Fruit fly (Drosophila melanogaster) whole organism, embryonic: ENCODE data around the gene CG1542.

Experiments used
- Abd-B ChIP-seq: fragments of 200-800 bp; sonication (Bioruptor generic); optimal IDR thresholded peaks from 2 replicates; lab custom pipeline; 2018; ENCODE audit warnings: missing biosample characterization, mild to moderate bottlenecking, missing genetic modification characterization, moderate library complexity
- BtbVII ChIP-seq: fragments of 200-800 bp; sonication (Bioruptor generic); optimal IDR thresholded peaks from 3 replicates; lab custom pipeline; 2017; ENCODE audit warnings: missing biosample characterization, mild to moderate bottlenecking, missing genetic modification characterization
- C15 ChIP-seq: fragments of 200-800 bp; sonication (Bioruptor generic); IDR thresholded peaks from 3 replicates; pipeline ENCODE4 v1.3.6; 2022; ENCODE audit warnings: missing biosample characterization, missing genetic modification characterization
- CG10543 ChIP-seq: fragments of 200-800 bp; sonication (Bioruptor generic); optimal IDR thresholded peaks from 3 replicates; lab custom pipeline; 2017; ENCODE audit warnings: missing biosample characterization, mild to moderate bottlenecking, missing genetic modification characterization, moderate library complexity
- CG10654 ChIP-seq: fragments of 200-800 bp; sonication (Bioruptor generic); optimal IDR thresholded peaks from 2 replicates; lab custom pipeline; 2016; ENCODE audit warnings: missing biosample characterization, missing genetic modification characterization
- CG12744 ChIP-seq: fragments of 200-800 bp; sonication (Bioruptor generic); optimal IDR thresholded peaks from 2 replicates; lab custom pipeline; 2016; ENCODE audit warnings: missing biosample characterization, missing genetic modification characterization
- CG14050 ChIP-seq: fragments of 200-800 bp; sonication (Bioruptor generic); IDR thresholded peaks from 3 replicates; pipeline ENCODE4 v1.3.6; 2022; ENCODE audit warnings: missing biosample characterization, missing genetic modification characterization
- CG15011 ChIP-seq: fragments of 200-800 bp; sonication (Bioruptor generic); optimal IDR thresholded peaks from 3 replicates; lab custom pipeline; 2018; ENCODE audit warnings: missing biosample characterization, mild to moderate bottlenecking, missing genetic modification characterization
- CG1529 ChIP-seq: fragments of 200-800 bp; sonication (Bioruptor generic); optimal IDR thresholded peaks from 3 replicates; lab custom pipeline; 2018; ENCODE audit warnings: missing biosample characterization, missing genetic modification characterization
- CG1647 ChIP-seq: fragments of 200-800 bp; sonication (Bioruptor generic); optimal IDR thresholded peaks from 3 replicates; lab custom pipeline; 2016; ENCODE audit warnings: missing biosample characterization, missing genetic modification characterization
- CG16813 ChIP-seq: fragments of 200-800 bp; sonication (Bioruptor generic); IDR thresholded peaks from 3 replicates; pipeline ENCODE4 v1.3.6; 2022; ENCODE audit warnings: missing biosample characterization, missing genetic modification characterization; ENCODE audit not compliant: partially characterized antibody
- CG16815 ChIP-seq: fragments of 200-800 bp; sonication (Bioruptor generic); optimal IDR thresholded peaks from 3 replicates; lab custom pipeline; 2017; ENCODE audit warnings: missing biosample characterization, mild to moderate bottlenecking, missing genetic modification characterization
- CG17328 ChIP-seq: fragments of 200-800 bp; sonication (Bioruptor generic); IDR thresholded peaks from 2 replicates; pipeline ENCODE4 v1.3.6; 2022; ENCODE audit warnings: missing biosample characterization, missing genetic modification characterization
- CG17568 ChIP-seq: fragments of 200-800 bp; sonication (Bioruptor generic); optimal IDR thresholded peaks from 2 replicates; lab custom pipeline; 2018; ENCODE audit warnings: missing biosample characterization, mild to moderate bottlenecking, missing genetic modification characterization, moderate library complexity
- CG30403 ChIP-seq: fragments of 200-800 bp; sonication (Bioruptor generic); optimal IDR thresholded peaks from 3 replicates; lab custom pipeline; 2016; ENCODE audit warnings: missing biosample characterization, missing genetic modification characterization
- CG33557 ChIP-seq: fragments of 200-800 bp; sonication (Bioruptor generic); optimal IDR thresholded peaks from 2 replicates; lab custom pipeline; 2019; ENCODE audit warnings: missing biosample characterization, mild to moderate bottlenecking, missing genetic modification characterization, moderate library complexity
- CG6272 ChIP-seq: fragments of 200-800 bp; sonication (Bioruptor generic); IDR thresholded peaks from 2 replicates; pipeline ENCODE4 v1.3.6; 2022; ENCODE audit warnings: missing biosample characterization, missing genetic modification characterization
- CG6654 ChIP-seq: fragments of 200-800 bp; sonication (Bioruptor generic); optimal IDR thresholded peaks from 2 replicates; lab custom pipeline; 2017; ENCODE audit warnings: missing biosample characterization, mild to moderate bottlenecking, missing genetic modification characterization
- CG8281 ChIP-seq: fragments of 200-800 bp; sonication (Bioruptor generic); optimal IDR thresholded peaks from 2 replicates; lab custom pipeline; 2018; ENCODE audit warnings: missing biosample characterization, mild to moderate bottlenecking, missing genetic modification characterization, moderate library complexity
- CG8388 ChIP-seq: fragments of 200-800 bp; sonication (Bioruptor generic); optimal IDR thresholded peaks from 2 replicates; lab custom pipeline; 2019; ENCODE audit warnings: missing biosample characterization, mild to moderate bottlenecking, missing genetic modification characterization, moderate library complexity
- CG9609 ChIP-seq: fragments of 200-800 bp; sonication (Bioruptor generic); optimal IDR thresholded peaks from 3 replicates; lab custom pipeline; 2016; ENCODE audit warnings: missing biosample characterization, missing genetic modification characterization
- E2f1 ChIP-seq: fragments of 200-800 bp; sonication (Bioruptor generic); IDR thresholded peaks from 2 replicates; pipeline ENCODE4 v1.3.6; 2022; ENCODE audit warnings: missing biosample characterization, missing genetic modification characterization
- H15 ChIP-seq: fragments of 200-800 bp; sonication (Bioruptor generic); IDR thresholded peaks from 3 replicates; pipeline ENCODE4 v1.3.6; 2022; ENCODE audit warnings: missing biosample characterization, missing genetic modification characterization
- Kr ChIP-seq: fragments of 200-800 bp; sonication (Bioruptor generic); optimal IDR thresholded peaks from 2 replicates; lab custom pipeline; 2017; ENCODE audit warnings: missing biosample characterization, mild to moderate bottlenecking, missing genetic modification characterization
- NC2α ChIP-seq: fragments of 200-800 bp; sonication (Bioruptor generic); optimal IDR thresholded peaks from 2 replicates; lab custom pipeline; 2016; ENCODE audit warnings: missing biosample characterization, missing genetic modification characterization
- Nf-YB ChIP-seq: fragments of 200-800 bp; sonication (Bioruptor generic); optimal IDR thresholded peaks from 3 replicates; lab custom pipeline; 2019; ENCODE audit warnings: missing biosample characterization, mild to moderate bottlenecking, missing genetic modification characterization, moderate library complexity
- NfI ChIP-seq: fragments of 200-800 bp; sonication (Bioruptor generic); optimal IDR thresholded peaks from 3 replicates; lab custom pipeline; 2018; ENCODE audit warnings: missing biosample characterization, mild to moderate bottlenecking, missing genetic modification characterization, moderate library complexity
- Rx ChIP-seq: fragments of 200-800 bp; sonication (Bioruptor generic); IDR thresholded peaks from 2 replicates; pipeline ENCODE4 v1.3.6; 2022; ENCODE audit warnings: missing biosample characterization, missing genetic modification characterization
- Sox100B ChIP-seq: fragments of 200-800 bp; sonication (Bioruptor generic); optimal IDR thresholded peaks from 3 replicates; lab custom pipeline; 2018; ENCODE audit warnings: missing biosample characterization, mild to moderate bottlenecking, missing genetic modification characterization
- bab2 ChIP-seq: fragments of 200-800 bp; sonication (Bioruptor generic); optimal IDR thresholded peaks from 2 replicates; lab custom pipeline; 2016; ENCODE audit warnings: missing biosample characterization, missing genetic modification characterization
- bowl ChIP-seq: fragments of 200-800 bp; sonication (Bioruptor generic); IDR thresholded peaks from 2 replicates; pipeline ENCODE4 v1.3.6; 2022; ENCODE audit warnings: missing biosample characterization, missing genetic modification characterization
- br ChIP-seq: fragments of >200 bp; optimal IDR thresholded peaks from 2 replicates; lab custom pipeline; 2017
- chn ChIP-seq: fragments of 200-800 bp; sonication (Bioruptor generic); optimal IDR thresholded peaks from 2 replicates; lab custom pipeline; 2016; ENCODE audit warnings: missing biosample characterization, missing genetic modification characterization
- crc ChIP-seq: fragments of 200-800 bp; sonication (Bioruptor generic); optimal IDR thresholded peaks from 2 replicates; lab custom pipeline; 2016; ENCODE audit warnings: missing biosample characterization, missing genetic modification characterization
- exex ChIP-seq: fragments of 200-800 bp; sonication (Bioruptor generic); optimal IDR thresholded peaks from 4 replicates; lab custom pipeline; 2018; ENCODE audit warnings: missing biosample characterization, mild to moderate bottlenecking, missing genetic modification characterization, moderate library complexity
- gce ChIP-seq: fragments of 200-800 bp; sonication (Bioruptor generic); IDR thresholded peaks from 3 replicates; pipeline ENCODE4 v1.3.6; 2022; ENCODE audit warnings: missing biosample characterization, missing genetic modification characterization
- hkb ChIP-seq, 2 experiments: fragments of 200-800 bp in 1 of 2; fragments of >200 bp in 1 of 2; sonication (Bioruptor generic) in 1 of 2; IDR thresholded peaks in 1 of 2; optimal IDR thresholded peaks in 1 of 2; 2 replicates each; pipeline versions ENCODE4 v1.3.6 to Lab custom; 2017 to 2022; ENCODE audit warnings: missing biosample characterization in 1 of 2, missing genetic modification characterization in 1 of 2
- jing ChIP-seq: fragments of 200-800 bp; sonication (Bioruptor generic); optimal IDR thresholded peaks from 2 replicates; lab custom pipeline; 2018; ENCODE audit warnings: missing biosample characterization, mild to moderate bottlenecking, missing genetic modification characterization
- kah ChIP-seq: fragments of 200-800 bp; sonication (Bioruptor generic); optimal IDR thresholded peaks from 2 replicates; lab custom pipeline; 2018; ENCODE audit warnings: missing biosample characterization, mild to moderate bottlenecking, missing genetic modification characterization
- knrl ChIP-seq: fragments of 200-800 bp; sonication (Bioruptor generic); IDR thresholded peaks from 3 replicates; pipeline ENCODE4 v1.3.6; 2022; ENCODE audit warnings: missing biosample characterization, missing genetic modification characterization; ENCODE audit not compliant: partially characterized antibody
- lov ChIP-seq, 2 experiments: fragments of 200-800 bp in 1 of 2; fragments of >200 bp in 1 of 2; sonication (Bioruptor generic) in 1 of 2; IDR thresholded peaks in 1 of 2; optimal IDR thresholded peaks in 1 of 2; 2 replicates in 1 of 2; 3 replicates in 1 of 2; pipeline versions ENCODE4 v1.3.6 to Lab custom; 2017 to 2022; ENCODE audit warnings: missing biosample characterization in 1 of 2, missing genetic modification characterization in 1 of 2
- onecut ChIP-seq: fragments of 200-800 bp; sonication (Bioruptor generic); IDR thresholded peaks from 2 replicates; pipeline ENCODE4 v1.3.6; 2022; ENCODE audit warnings: missing biosample characterization, missing genetic modification characterization
- pho ChIP-seq: fragments of 200-800 bp; sonication (Bioruptor generic); optimal IDR thresholded peaks from 2 replicates; lab custom pipeline; 2016; ENCODE audit warnings: missing biosample characterization, missing genetic modification characterization
- phol ChIP-seq: fragments of 200-800 bp; sonication (Bioruptor generic); optimal IDR thresholded peaks from 3 replicates; lab custom pipeline; 2018; ENCODE audit warnings: missing biosample characterization, mild to moderate bottlenecking, missing genetic modification characterization, moderate library complexity
- pita ChIP-seq: fragments of 200-800 bp; sonication (Bioruptor generic); optimal IDR thresholded peaks from 2 replicates; lab custom pipeline; 2017; ENCODE audit warnings: missing biosample characterization, mild to moderate bottlenecking, missing genetic modification characterization
- run ChIP-seq: fragments of 200-800 bp; sonication (Bioruptor generic); optimal IDR thresholded peaks from 3 replicates; lab custom pipeline; 2018; ENCODE audit warnings: missing biosample characterization, mild to moderate bottlenecking, missing genetic modification characterization
- sim ChIP-seq: fragments of 200-800 bp; sonication (Bioruptor generic); IDR thresholded peaks from 2 replicates; pipeline ENCODE4 v1.3.6; 2022; ENCODE audit warnings: missing biosample characterization, missing genetic modification characterization
- slp2 ChIP-seq: fragments of 200-800 bp; sonication (Bioruptor generic); optimal IDR thresholded peaks from 2 replicates; lab custom pipeline; 2016; ENCODE audit warnings: missing biosample characterization, missing genetic modification characterization
- so ChIP-seq: fragments of 200-800 bp; sonication (Bioruptor generic); IDR thresholded peaks from 3 replicates; pipeline ENCODE4 v1.3.6; 2022; ENCODE audit warnings: missing biosample characterization, missing genetic modification characterization
- ssp ChIP-seq: fragments of 200-800 bp; sonication (Bioruptor generic); IDR thresholded peaks from 2 replicates; pipeline ENCODE4 v1.3.6; 2022; ENCODE audit warnings: missing biosample characterization, missing genetic modification characterization
- stc ChIP-seq: fragments of 200-800 bp; sonication (Bioruptor generic); IDR thresholded peaks from 2 replicates; pipeline ENCODE4 v1.3.6; 2022; ENCODE audit warnings: missing biosample characterization, missing genetic modification characterization
- zfh1 ChIP-seq: fragments of 200-800 bp; sonication (Bioruptor generic); IDR thresholded peaks from 3 replicates; pipeline ENCODE4 v1.3.6; 2022; ENCODE audit warnings: missing biosample characterization, missing genetic modification characterization

CG1542 gene

dm6 chr3R:31215830-31216229, 2.6 kb downstream of the CG1542 start, which contains the start of gene CG15561 (continued):
- TF ChIP-seq C15 (GFP tag; lab: Robert Waterston, UW): no peak
- no peak for TF ChIP-seq CG16815
- TF ChIP-seq CG15011: no peak
- TF ChIP-seq Rx (GFP tag; lab: Robert Waterston, UW): no peak
- TF ChIP-seq jing: no peak
- peak; percentile 34 for TF ChIP-seq CG1529 (GFP tag; lab: Kevin White, UChicago)
- no peak for TF ChIP-seq E2f1 (GFP tag; lab: Robert Waterston, UW)
- TF ChIP-seq bab2 (GFP tag; lab: Kevin White, UChicago): peak; percentile 23
- no peak for TF ChIP-seq so (GFP tag; lab: Robert Waterston, UW)
- TF ChIP-seq slp2 (GFP tag; lab: Kevin White, UChicago): peak; percentile 15
- no peak for TF ChIP-seq CG1647 (GFP tag; lab: Kevin White, UChicago)
- TF ChIP-seq crc: no peak
- no peak for TF ChIP-seq hkb (optimal IDR thresholded peaks at IDR 0.05; lab: Kevin White, UChicago)
- TF ChIP-seq hkb (GFP tag; IDR thresholded peaks at IDR 0.05; lab: Robert Waterston, UW): no peak
- no peak for TF ChIP-seq CG16813
- peak; percentile 71 for TF ChIP-seq onecut (GFP tag; lab: Robert Waterston, UW)
- TF ChIP-seq Kr (GFP tag; lab: Kevin White, UChicago): no peak
- TF ChIP-seq CG14050 (GFP tag; lab: Robert Waterston, UW): no peak
- peak; percentile 66 for TF ChIP-seq CG33557 (GFP tag; lab: Kevin White, UChicago)
- peak; percentile 52 for TF ChIP-seq CG10543 (GFP tag; lab: Kevin White, UChicago)
- TF ChIP-seq CG9609: peak; percentile 48
- no peak for TF ChIP-seq CG8388
- TF ChIP-seq H15 (GFP tag; lab: Robert Waterston, UW): no peak
- TF ChIP-seq chn (GFP tag; lab: Kevin White, UChicago): peak; percentile 34
- no peak for TF ChIP-seq CG17328
- TF ChIP-seq NC2α (GFP tag; lab: Kevin White, UChicago): no peak
- TF ChIP-seq knrl (GFP tag; lab: Robert Waterston, UW): no peak
- no peak for TF ChIP-seq ssp
- TF ChIP-seq kah (GFP tag; lab: Kevin White, UChicago): peak; percentile 14
- no peak for TF ChIP-seq gce
- TF ChIP-seq CG30403 (GFP tag; lab: Kevin White, UChicago): peak; percentile 44
- no peak for TF ChIP-seq Nf-YB (GFP tag; lab: Kevin White, UChicago)
- no peak for TF ChIP-seq run
- TF ChIP-seq Abd-B: no peak
- no peak for TF ChIP-seq exex (tag; lab: Kevin White, UChicago)
- no peak for TF ChIP-seq Sox100B
- TF ChIP-seq CG6654: no peak
- no peak for TF ChIP-seq BtbVII (GFP tag; lab: Kevin White, UChicago)
- peak; percentile 2 for TF ChIP-seq pho (GFP tag; lab: Kevin White, UChicago)
- peak; percentile 77 for TF ChIP-seq NfI
- no peak for TF ChIP-seq zfh1
- TF ChIP-seq CG6272 (GFP tag; lab: Robert Waterston, UW): no peak
- TF ChIP-seq CG17568 (GFP tag; lab: Kevin White, UChicago): no peak
- no peak for TF ChIP-seq CG8281 (tag; lab: Kevin White, UChicago)
- no peak for TF ChIP-seq br
- TF ChIP-seq bowl (GFP tag; lab: Robert Waterston, UW): no peak
- peak; percentile 42 for TF ChIP-seq CG10654
- TF ChIP-seq pita (GFP tag; lab: Kevin White, UChicago): no peak
- TF ChIP-seq CG12744 (GFP tag; lab: Kevin White, UChicago): no peak
- no peak for TF ChIP-seq sim (GFP tag; lab: Robert Waterston, UW)
- no peak for TF ChIP-seq stc (GFP tag; lab: Robert Waterston, UW)
- peak; percentile 25 for TF ChIP-seq phol
- no peak for TF ChIP-seq lov (optimal IDR thresholded peaks at IDR 0.05; lab: Kevin White, UChicago)
- TF ChIP-seq lov (GFP tag; IDR thresholded peaks at IDR 0.05; lab: Robert Waterston, UW): no peak
